Worm (Caenorhabditis elegans) whole organism, early embryonic: ENCODE results near the gene C14B9.2.

Experiments used
- B0310.2 ChIP-seq: sonication (generic microtip); optimal IDR thresholded peaks from 2 replicates; lab custom pipeline; 2016; ENCODE audit warnings: mild to moderate bottlenecking, missing genetic modification characterization, missing compliant biosample characterization
- F13C5.2 ChIP-seq: sonication (generic microtip); optimal IDR thresholded peaks from 2 replicates; lab custom pipeline; 2017; ENCODE audit warnings: mild to moderate bottlenecking, missing genetic modification characterization, inconsistent platforms, missing compliant biosample characterization
- aly-1 ChIP-seq: sonication (generic microtip); optimal IDR thresholded peaks from 2 replicates; lab custom pipeline; 2016; ENCODE audit warnings: missing genetic modification characterization, missing compliant biosample characterization
- ama-1 ChIP-seq: fragments of 150-350 bp; optimal IDR thresholded peaks from 2 replicates; lab custom pipeline; 2014
- ceh-13 ChIP-seq: fragments of 200-800 bp; sonication (Bioruptor generic); optimal IDR thresholded peaks from 2 replicates; lab custom pipeline; 2018; ENCODE audit warnings: mild to moderate bottlenecking, missing genetic modification characterization, missing compliant biosample characterization
- ceh-36 ChIP-seq: sonication (generic microtip); optimal IDR thresholded peaks from 2 replicates; lab custom pipeline; 2016; ENCODE audit warnings: missing genetic modification characterization, inconsistent platforms, missing compliant biosample characterization
- ets-7 ChIP-seq: sonication (generic microtip); optimal IDR thresholded peaks from 2 replicates; lab custom pipeline; 2016; ENCODE audit warnings: missing genotype, missing genetic modification characterization, missing compliant biosample characterization
- flt-1 ChIP-seq: fragments of 200-800 bp; sonication (Bioruptor generic); IDR thresholded peaks from 2 replicates; pipeline ENCODE4 v1.3.6; 2022; ENCODE audit warnings: missing genetic modification characterization, missing compliant biosample characterization
- hmbx-1 ChIP-seq: sonication (generic microtip); optimal IDR thresholded peaks from 2 replicates; lab custom pipeline; 2016; ENCODE audit warnings: mild to moderate bottlenecking, missing genetic modification characterization, missing compliant biosample characterization
- hmg-4 ChIP-seq: fragments of 200-800 bp; sonication (Bioruptor generic); optimal IDR thresholded peaks from 2 replicates; lab custom pipeline; 2018; ENCODE audit warnings: mild to moderate bottlenecking, missing genetic modification characterization, missing compliant biosample characterization
- hnd-1 ChIP-seq: sonication (generic microtip); optimal IDR thresholded peaks from 2 replicates; lab custom pipeline; 2016; ENCODE audit warnings: missing genetic modification characterization, missing compliant biosample characterization
- pes-1 ChIP-seq: fragments of 200-800 bp; sonication (Bioruptor generic); IDR thresholded peaks from 2 replicates; pipeline ENCODE4 v1.3.6; 2022; ENCODE audit warnings: missing genetic modification reagents, missing genetic modification characterization, missing compliant biosample characterization
- scrt-1 ChIP-seq: fragments of 200-800 bp; sonication (Bioruptor generic); IDR thresholded peaks from 2 replicates; pipeline ENCODE4 v1.3.6; 2022; ENCODE audit warnings: missing genetic modification characterization, missing compliant biosample characterization
- sea-1 ChIP-seq: fragments of 200-800 bp; sonication (Bioruptor generic); conservative IDR thresholded peaks from 2 replicates; pipeline ENCODE4 v1.3.6; 2022; ENCODE audit warnings: missing genetic modification characterization, missing compliant biosample characterization
- tbx-11 ChIP-seq: fragments of 200-800 bp; sonication (Bioruptor generic); IDR thresholded peaks from 2 replicates; pipeline ENCODE4 v1.3.6; 2022; ENCODE audit warnings: missing genetic modification characterization, missing compliant biosample characterization
- tbx-37 ChIP-seq: fragments of 200-800 bp; sonication (Bioruptor generic); conservative IDR thresholded peaks from 2 replicates; pipeline ENCODE4 v1.3.6; 2022; ENCODE audit warnings: missing genetic modification reagents, missing genetic modification characterization, missing compliant biosample characterization
- tra-4 ChIP-seq: sonication (generic microtip); optimal IDR thresholded peaks from 2 replicates; lab custom pipeline; 2017; ENCODE audit warnings: missing genetic modification characterization, missing compliant biosample characterization

C14B9.2 gene

ce11 chrIII:8129195-8129594 is 4.3 kb upstream of the C14B9.2 start:
- TF ChIP-seq ceh-36 (tag; lab: Kevin White, UChicago) (no peak), aly-1 (no peak), tbx-11 (GFP tag; lab: Robert Waterston, UW) (no peak)

DNA sequence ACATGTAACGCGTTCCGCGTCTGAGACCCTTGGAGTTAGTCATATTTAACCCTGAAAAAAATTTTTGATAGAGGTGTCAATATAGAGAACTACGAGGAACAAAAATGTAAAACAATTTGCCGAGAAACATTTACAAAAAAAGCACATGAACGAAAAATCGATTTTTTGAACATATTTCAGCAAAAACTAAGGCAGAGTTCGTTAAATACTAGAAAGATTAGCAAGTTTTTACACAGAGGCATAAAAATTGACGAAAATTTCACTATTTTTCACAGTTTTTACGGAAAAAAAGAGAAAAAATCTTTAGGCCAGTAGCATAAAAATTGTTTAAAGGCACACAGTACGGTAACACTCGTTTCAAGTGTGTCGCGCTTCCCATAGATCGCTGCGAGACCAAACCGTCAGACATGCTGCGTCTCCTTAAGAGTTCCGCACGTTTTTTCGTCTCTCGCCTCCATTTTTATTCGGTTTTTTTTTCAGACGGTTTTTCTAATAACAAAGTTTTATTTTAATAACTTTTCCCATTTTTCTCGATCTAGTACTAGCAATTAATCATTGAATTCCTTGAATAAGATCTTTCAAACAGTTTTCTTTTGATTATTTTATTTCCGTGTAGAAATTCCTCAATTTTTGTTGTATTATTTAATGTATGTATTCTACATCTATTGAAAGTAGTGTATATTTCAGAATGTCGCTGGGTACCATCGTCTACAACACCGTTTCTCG is 3.1 kb upstream of the C14B9.2 start, which contains the start of the genes rpl-21 and C14B9.10:
rpl-21 (minus strand) TSS at position 51 of the 726 bp plus-strand sequence.
C14B9.10 (plus strand) TSS at position 676 of the 726 bp plus-strand sequence.
- TF ChIP-seq tbx-11 (GFP tag; lab: Robert Waterston, UW) (no peak), F13C5.2 (tag; lab: Kevin White, UChicago) (peak; percentile 17), hmg-4 (peak; percentile 2)

- TF ChIP-seq ceh-13 (GFP tag; lab: Kevin White, UChicago) (no peak), tbx-11 (GFP tag; lab: Robert Waterston, UW) (no peak), F13C5.2 (tag; lab: Kevin White, UChicago) (no peak), tra-4 (tag; lab: Kevin White, UChicago) (no peak), hmg-4 (peak; percentile 51)
Observed at ce11 chrIII:8132496-8132895, 969 bp upstream of the C14B9.2 start.

- TF ChIP-seq ama-1 (lab: Kevin White, UChicago), result peak; percentile 46
- no peak for TF ChIP-seq flt-1 (GFP tag; lab: Robert Waterston, UW)
Observed at ce11 chrIII:8136517-8137099, 3.1 kb downstream of the C14B9.2 start.

ce11 chrIII:8137777-8138176 is 4.3 kb downstream of the C14B9.2 start, which contains the start of gene hsp-12.2:
Gene hsp-12.2, plus strand, starts transcription at chrIII:8138077.
- TF ChIP-seq ama-1 (lab: Kevin White, UChicago), result no peak
- no peak for TF ChIP-seq ceh-36 (tag; lab: Kevin White, UChicago)
- no peak for TF ChIP-seq tbx-37 (GFP tag; lab: Robert Waterston, UW)
- no peak for TF ChIP-seq flt-1 (GFP tag; lab: Robert Waterston, UW)
- no peak for TF ChIP-seq ets-7

DNA sequence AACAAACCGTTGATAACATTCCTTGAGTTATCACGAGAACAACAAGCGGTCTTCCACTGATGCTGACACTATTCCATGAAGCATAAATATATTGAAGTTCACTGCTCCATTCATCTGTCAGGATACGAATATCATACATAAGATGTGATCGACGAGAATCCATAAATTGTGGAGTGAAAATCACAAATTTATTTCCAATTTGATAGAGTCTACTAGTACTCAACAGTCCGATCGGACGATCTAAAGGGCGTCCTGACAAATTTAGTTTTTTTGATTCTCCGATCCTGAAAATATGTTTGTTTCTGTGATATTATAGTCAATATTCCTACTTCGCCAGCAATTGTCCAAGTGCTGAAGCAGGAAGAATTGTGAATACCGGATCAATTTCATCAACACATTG is 8.8 kb downstream of the C14B9.2 start:
- TF ChIP-seq hmg-4 (no peak), tra-4 (tag; lab: Kevin White, UChicago) (no peak), pes-1 (GFP tag; lab: Robert Waterston, UW) (no peak), tbx-37 (GFP tag; lab: Robert Waterston, UW) (no peak), B0310.2 (tag; lab: Kevin White, UChicago) (no peak), hnd-1 (no peak), flt-1 (GFP tag; lab: Robert Waterston, UW) (no peak), hmbx-1 (tag; lab: Kevin White, UChicago) (no peak), ets-7 (no peak), sea-1 (GFP tag; lab: Robert Waterston, UW) (no peak), tbx-11 (GFP tag; lab: Robert Waterston, UW) (no peak), ceh-36 (tag; lab: Kevin White, UChicago) (no peak), ama-1 (lab: Kevin White, UChicago) (no peak), ceh-13 (GFP tag; lab: Kevin White, UChicago) (no peak)

DNA sequence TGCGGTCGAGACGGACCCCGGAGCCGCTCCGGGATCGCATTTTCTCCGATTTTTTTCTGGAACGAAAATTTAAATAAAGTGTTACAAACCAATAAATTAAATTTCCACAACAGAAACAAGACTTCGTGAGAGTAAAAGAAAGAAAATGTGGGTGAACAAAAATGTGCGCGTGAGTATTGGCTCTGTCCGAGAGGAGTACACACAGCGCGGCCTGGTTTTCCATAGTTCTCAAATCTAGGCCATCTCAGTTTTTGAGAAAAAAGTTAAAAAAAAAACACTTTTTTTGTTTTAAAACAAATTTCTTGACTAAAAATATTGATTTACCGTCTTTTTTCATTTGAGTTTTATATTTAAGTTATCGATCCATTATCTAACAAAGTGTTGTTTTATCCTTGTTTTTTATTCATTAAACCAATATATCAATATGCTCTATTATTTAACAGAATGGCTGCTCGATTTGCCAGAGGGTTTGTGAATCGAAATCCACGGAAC is 11.2 kb downstream of the C14B9.2 start, which contains the start of the genes C14B9.8 and mrpl-18:
C14B9.8 (minus strand) TSS at position 56 of the 492 bp plus-strand sequence.
mrpl-18 (plus strand) TSS at position 442 of the 492 bp plus-strand sequence.
- no peak for TF ChIP-seq scrt-1
- TF ChIP-seq ceh-36 (tag; lab: Kevin White, UChicago), result no peak
- TF ChIP-seq tbx-11 (GFP tag; lab: Robert Waterston, UW), result no peak
- no peak for TF ChIP-seq sea-1 (GFP tag; lab: Robert Waterston, UW)
- peak; percentile 38 for TF ChIP-seq ets-7
- TF ChIP-seq tbx-37 (GFP tag; lab: Robert Waterston, UW), result peak; percentile 74
- no peak for TF ChIP-seq tra-4 (tag; lab: Kevin White, UChicago)
- TF ChIP-seq hnd-1, result no peak

ce11 chrIII:8145971-8146370 is 12.5 kb downstream of the C14B9.2 start:
- no peak for TF ChIP-seq ets-7
- TF ChIP-seq tbx-37 (GFP tag; lab: Robert Waterston, UW), result no peak
- no peak for TF ChIP-seq ceh-36 (tag; lab: Kevin White, UChicago)
- TF ChIP-seq tra-4 (tag; lab: Kevin White, UChicago), result no peak
- no peak for TF ChIP-seq sea-1 (GFP tag; lab: Robert Waterston, UW)
- TF ChIP-seq F13C5.2 (tag; lab: Kevin White, UChicago), result no peak

ce11 chrIII:8148751-8149150 is 15.3 kb downstream of the C14B9.2 start, which contains the start of gene D2007.2:
Gene D2007.2, plus strand, starts transcription at chrIII:8148963.
- TF ChIP-seq pes-1 (GFP tag; lab: Robert Waterston, UW) (no peak), sea-1 (GFP tag; lab: Robert Waterston, UW) (no peak), tbx-11 (GFP tag; lab: Robert Waterston, UW) (no peak), aly-1 (no peak), ceh-36 (tag; lab: Kevin White, UChicago) (no peak), F13C5.2 (tag; lab: Kevin White, UChicago) (no peak), ceh-13 (GFP tag; lab: Kevin White, UChicago) (no peak), tra-4 (tag; lab: Kevin White, UChicago) (no peak), hnd-1 (no peak), hmg-4 (no peak), scrt-1 (no peak), ama-1 (lab: Kevin White, UChicago) (no peak)
